Fruit fly (Drosophila melanogaster) whole organism, embryonic: ENCODE measurements around the gene ppk30.
A peak's percentile ranks its signal among the peaks of the same experiment; 100 is the strongest.

Source experiments
- Asciz ChIP-seq: fragments of 200-800 bp; sonication (Bioruptor generic); optimal IDR thresholded peaks from 2 replicates; lab custom pipeline; 2017; ENCODE audit warnings: missing biosample characterization, mild to moderate bottlenecking, missing genetic modification characterization, missing genetic modification reagents
- BtbVII ChIP-seq: fragments of 200-800 bp; sonication (Bioruptor generic); optimal IDR thresholded peaks from 3 replicates; lab custom pipeline; 2017; ENCODE audit warnings: missing biosample characterization, mild to moderate bottlenecking, missing genetic modification characterization
- CG12299 ChIP-seq: fragments of 200-800 bp; sonication (Bioruptor generic); optimal IDR thresholded peaks from 2 replicates; lab custom pipeline; 2018; ENCODE audit warnings: missing biosample characterization, mild to moderate bottlenecking, missing genetic modification characterization
- CG12391 ChIP-seq: fragments of 200-800 bp; sonication (Bioruptor generic); optimal IDR thresholded peaks from 3 replicates; lab custom pipeline; 2018; ENCODE audit warnings: missing biosample characterization, mild to moderate bottlenecking, missing genetic modification characterization, moderate library complexity
- CG12769 ChIP-seq: fragments of 200-800 bp; sonication (Bioruptor generic); optimal IDR thresholded peaks from 2 replicates; lab custom pipeline; 2019; ENCODE audit warnings: missing biosample characterization, mild to moderate bottlenecking, missing genetic modification characterization, moderate library complexity
- CG13775 ChIP-seq: fragments of 200-800 bp; sonication (Bioruptor generic); optimal IDR thresholded peaks from 3 replicates; lab custom pipeline; 2017; ENCODE audit warnings: missing biosample characterization, mild to moderate bottlenecking, missing genetic modification characterization
- CG14050 ChIP-seq: fragments of 200-800 bp; sonication (Bioruptor generic); IDR thresholded peaks from 3 replicates; pipeline ENCODE4 v1.3.6; 2022; ENCODE audit warnings: missing biosample characterization, missing genetic modification characterization
- CG14860 ChIP-seq: fragments of 200-800 bp; sonication (Bioruptor generic); IDR thresholded peaks from 3 replicates; pipeline ENCODE4 v1.3.6; 2022; ENCODE audit warnings: missing biosample characterization, missing genetic modification characterization; ENCODE audit not compliant: partially characterized antibody
- CG16815 ChIP-seq: fragments of 200-800 bp; sonication (Bioruptor generic); optimal IDR thresholded peaks from 3 replicates; lab custom pipeline; 2017; ENCODE audit warnings: missing biosample characterization, mild to moderate bottlenecking, missing genetic modification characterization
- CG1792 ChIP-seq: fragments of 200-800 bp; sonication (Bioruptor generic); optimal IDR thresholded peaks from 2 replicates; lab custom pipeline; 2016; ENCODE audit warnings: missing biosample characterization, missing genetic modification characterization
- CG18476 ChIP-seq: fragments of 200-800 bp; sonication (Bioruptor generic); optimal IDR thresholded peaks from 2 replicates; lab custom pipeline; 2016; ENCODE audit warnings: missing biosample characterization, mild to moderate bottlenecking, missing genetic modification characterization
- CG2129 ChIP-seq: fragments of 200-800 bp; sonication (Bioruptor generic); IDR thresholded peaks from 2 replicates; pipeline ENCODE4 v1.3.6; 2022; ENCODE audit warnings: missing biosample characterization, missing genetic modification characterization; ENCODE audit not compliant: partially characterized antibody
- CG2712 ChIP-seq: fragments of 200-800 bp; optimal IDR thresholded peaks from 3 replicates; lab custom pipeline; 2019; ENCODE audit warnings: missing biosample characterization, mild to moderate bottlenecking, missing genetic modification characterization, moderate library complexity
- CG31441 ChIP-seq: fragments of 200-800 bp; sonication (Bioruptor generic); IDR thresholded peaks from 2 replicates; pipeline ENCODE4 v1.3.6; 2022; ENCODE audit warnings: missing biosample characterization, missing genetic modification characterization
- CG3281 ChIP-seq: fragments of 200-800 bp; sonication (Bioruptor generic); optimal IDR thresholded peaks from 3 replicates; lab custom pipeline; 2017; ENCODE audit warnings: missing biosample characterization, mild to moderate bottlenecking, missing genetic modification characterization
- CG34376 ChIP-seq: fragments of 200-800 bp; sonication (Bioruptor generic); optimal IDR thresholded peaks from 2 replicates; lab custom pipeline; 2018; ENCODE audit warnings: missing biosample characterization, mild to moderate bottlenecking, missing genetic modification characterization
- CG3995 ChIP-seq: fragments of 200-800 bp; sonication (Bioruptor generic); optimal IDR thresholded peaks from 3 replicates; lab custom pipeline; 2016; ENCODE audit warnings: missing biosample characterization, missing genetic modification characterization
- CG6654 ChIP-seq: fragments of 200-800 bp; sonication (Bioruptor generic); optimal IDR thresholded peaks from 2 replicates; lab custom pipeline; 2017; ENCODE audit warnings: missing biosample characterization, mild to moderate bottlenecking, missing genetic modification characterization
- CG6791 ChIP-seq: fragments of 200-800 bp; sonication (Bioruptor generic); IDR thresholded peaks from 3 replicates; pipeline ENCODE4 v1.3.6; 2022; ENCODE audit warnings: missing biosample characterization, missing genetic modification characterization; ENCODE audit not compliant: partially characterized antibody
- CG8281 ChIP-seq: fragments of 200-800 bp; sonication (Bioruptor generic); optimal IDR thresholded peaks from 2 replicates; lab custom pipeline; 2018; ENCODE audit warnings: missing biosample characterization, mild to moderate bottlenecking, missing genetic modification characterization, moderate library complexity
- CG9797 ChIP-seq: fragments of 200-800 bp; sonication (Bioruptor generic); optimal IDR thresholded peaks from 3 replicates; lab custom pipeline; 2018; ENCODE audit warnings: missing biosample characterization, mild to moderate bottlenecking, missing genetic modification characterization
- CHES-1-like ChIP-seq: fragments of 200-800 bp; sonication (Bioruptor generic); optimal IDR thresholded peaks from 2 replicates; lab custom pipeline; 2016; ENCODE audit warnings: missing biosample characterization, missing genetic modification characterization
- CkIIα-i1 ChIP-seq: fragments of 200-800 bp; sonication (Bioruptor generic); IDR thresholded peaks from 2 replicates; pipeline ENCODE4 v1.3.6; 2022; ENCODE audit warnings: missing biosample characterization, missing genetic modification characterization
- CrebB ChIP-seq: fragments of 200-800 bp; sonication (Bioruptor generic); optimal IDR thresholded peaks from 3 replicates; lab custom pipeline; 2018; ENCODE audit warnings: missing biosample characterization, mild to moderate bottlenecking, missing genetic modification characterization
- Deaf1 ChIP-seq: fragments of 200-800 bp; optimal IDR thresholded peaks from 3 replicates; lab custom pipeline; 2019; ENCODE audit warnings: missing biosample characterization, mild to moderate bottlenecking, missing genetic modification characterization, moderate library complexity
- Dek ChIP-seq: fragments of 200-800 bp; sonication (Bioruptor generic); optimal IDR thresholded peaks from 3 replicates; lab custom pipeline; 2019; ENCODE audit warnings: missing biosample characterization, mild to moderate bottlenecking, missing genetic modification characterization, moderate library complexity
- Dfd ChIP-seq, 2 experiments: fragments of >200 bp; optimal IDR thresholded peaks; 2 replicates each; lab custom pipeline; 2017; ENCODE audit warnings: missing biosample characterization in 2 of 2, missing genetic modification characterization in 2 of 2
- Doc3 ChIP-seq: fragments of 200-800 bp; sonication (Bioruptor generic); IDR thresholded peaks from 3 replicates; pipeline ENCODE4 v1.3.6; 2022; ENCODE audit warnings: missing biosample characterization, missing genetic modification characterization; ENCODE audit not compliant: partially characterized antibody
- E2f1 ChIP-seq: fragments of 200-800 bp; sonication (Bioruptor generic); IDR thresholded peaks from 2 replicates; pipeline ENCODE4 v1.3.6; 2022; ENCODE audit warnings: missing biosample characterization, missing genetic modification characterization
- HLHmδ ChIP-seq: fragments of 200-800 bp; sonication (Bioruptor generic); optimal IDR thresholded peaks from 2 replicates; lab custom pipeline; 2018; ENCODE audit warnings: missing biosample characterization, mild to moderate bottlenecking, missing genetic modification characterization, moderate library complexity
- Hsf ChIP-seq: fragments of 200-800 bp; sonication (Bioruptor generic); optimal IDR thresholded peaks from 3 replicates; lab custom pipeline; 2016; ENCODE audit warnings: missing biosample characterization, missing genetic modification characterization
- Side ChIP-seq: fragments of 200-800 bp; sonication (Bioruptor generic); optimal IDR thresholded peaks from 2 replicates; lab custom pipeline; 2016; ENCODE audit warnings: missing biosample characterization, missing genetic modification characterization
- Six4 ChIP-seq: fragments of 200-800 bp; sonication (Bioruptor generic); optimal IDR thresholded peaks from 2 replicates; lab custom pipeline; 2016; ENCODE audit warnings: missing biosample characterization, missing genetic modification characterization
- Sox102F ChIP-seq: fragments of 200-800 bp; sonication (Bioruptor generic); optimal IDR thresholded peaks from 2 replicates; lab custom pipeline; 2018; ENCODE audit warnings: missing biosample characterization, mild to moderate bottlenecking, missing genetic modification characterization, moderate library complexity
- Stat92E ChIP-seq, 3 experiments: fragments of >200 bp in 2 of 3; fragments of 200-800 bp in 1 of 3; sonication (Bioruptor generic) in 1 of 3; optimal IDR thresholded peaks; 2 replicates each; lab custom pipeline; 2017 to 2019; ENCODE audit warnings: missing biosample characterization in 3 of 3, missing genetic modification characterization in 3 of 3, mild to moderate bottlenecking in 1 of 3, moderate library complexity in 1 of 3
- Vsx1 ChIP-seq: fragments of 200-800 bp; sonication (Bioruptor generic); optimal IDR thresholded peaks from 2 replicates; lab custom pipeline; 2017; ENCODE audit warnings: missing biosample characterization, mild to moderate bottlenecking, missing genetic modification characterization, missing genetic modification reagents
- ash1 ChIP-seq: fragments of 200-800 bp; sonication (Bioruptor generic); optimal IDR thresholded peaks from 2 replicates; lab custom pipeline; 2018; ENCODE audit warnings: missing biosample characterization, mild to moderate bottlenecking, missing genetic modification characterization
- chif ChIP-seq, 2 experiments: fragments of 200-800 bp; sonication (Bioruptor generic); optimal IDR thresholded peaks; 3 replicates each; lab custom pipeline; 2016; ENCODE audit warnings: missing biosample characterization in 2 of 2, missing genetic modification characterization in 2 of 2
- disco-r ChIP-seq: fragments of 200-800 bp; sonication (Bioruptor generic); optimal IDR thresholded peaks from 2 replicates; lab custom pipeline; 2016; ENCODE audit warnings: missing biosample characterization, missing genetic modification characterization
- esg ChIP-seq: fragments of 200-800 bp; sonication (Bioruptor generic); conservative IDR thresholded peaks from 2 replicates; pipeline ENCODE4 v1.3.6; 2022; ENCODE audit warnings: missing biosample characterization, missing genetic modification characterization
- ewg ChIP-seq: fragments of 200-800 bp; sonication (Bioruptor generic); optimal IDR thresholded peaks from 3 replicates; lab custom pipeline; 2017; ENCODE audit warnings: mild to moderate bottlenecking, missing biosample characterization, missing genetic modification reagents, missing genetic modification characterization
- grau ChIP-seq: fragments of 200-800 bp; optimal IDR thresholded peaks from 3 replicates; lab custom pipeline; 2019; ENCODE audit warnings: missing biosample characterization, mild to moderate bottlenecking, missing genetic modification characterization, moderate library complexity
- lmd ChIP-seq: fragments of 200-800 bp; sonication (Bioruptor generic); IDR thresholded peaks from 2 replicates; pipeline ENCODE4 v1.3.6; 2022; ENCODE audit warnings: missing biosample characterization, missing genetic modification characterization
- luna ChIP-seq: fragments of 200-800 bp; sonication (Bioruptor generic); optimal IDR thresholded peaks from 2 replicates; lab custom pipeline; 2016; ENCODE audit warnings: missing biosample characterization, missing genetic modification characterization
- nerfin-1 ChIP-seq: fragments of 200-800 bp; sonication (Bioruptor generic); optimal IDR thresholded peaks from 3 replicates; lab custom pipeline; 2019; ENCODE audit warnings: missing biosample characterization, mild to moderate bottlenecking, missing genetic modification characterization, moderate library complexity
- run ChIP-seq: fragments of 200-800 bp; sonication (Bioruptor generic); optimal IDR thresholded peaks from 3 replicates; lab custom pipeline; 2018; ENCODE audit warnings: missing biosample characterization, mild to moderate bottlenecking, missing genetic modification characterization
- seq ChIP-seq: fragments of 200-800 bp; sonication (Bioruptor generic); IDR thresholded peaks from 2 replicates; pipeline ENCODE4 v1.3.6; 2022; ENCODE audit warnings: missing biosample characterization, missing genetic modification characterization
- slbo ChIP-seq: fragments of 200-800 bp; sonication (Bioruptor generic); IDR thresholded peaks from 2 replicates; pipeline ENCODE4 v1.3.6; 2022; ENCODE audit warnings: missing biosample characterization, missing genetic modification characterization
- wdn ChIP-seq: fragments of 200-800 bp; sonication (Bioruptor generic); IDR thresholded peaks from 2 replicates; pipeline ENCODE4 v1.3.6; 2022; ENCODE audit warnings: missing biosample characterization, missing genetic modification characterization
- wor ChIP-seq: fragments of 200-800 bp; sonication (Bioruptor generic); IDR thresholded peaks from 2 replicates; pipeline ENCODE4 v1.3.6; 2022; ENCODE audit warnings: missing biosample characterization, missing genetic modification characterization

The ppk30 gene

DNA sequence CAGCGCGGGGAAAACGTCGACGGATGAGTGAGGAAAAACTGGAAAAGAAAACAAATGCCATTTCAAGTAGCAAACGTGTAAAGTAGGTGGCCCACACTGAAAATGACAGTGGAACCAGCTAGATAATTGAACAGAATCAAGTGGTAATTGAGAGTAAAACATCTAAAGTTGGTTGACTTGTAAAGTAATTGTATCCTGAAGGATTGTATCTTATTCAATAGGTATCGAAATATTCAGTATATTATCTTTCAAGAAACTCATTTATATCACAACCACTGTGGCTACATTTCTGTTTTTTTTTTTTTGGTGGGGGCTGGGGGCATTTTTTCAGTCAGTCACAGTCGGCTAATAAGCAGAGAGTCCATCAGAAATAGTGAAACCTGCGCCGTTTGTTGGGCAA is 30.3 kb downstream of the ppk30 start (continued):
- TF ChIP-seq HLHmδ (GFP tag; lab: Kevin White, UChicago) (no peak), lmd (peak; percentile 67), run (tag; lab: Kevin White, UChicago) (no peak), disco-r (GFP tag; lab: Kevin White, UChicago) (no peak), seq (GFP tag; lab: Robert Waterston, UW) (no peak), wdn (GFP tag; lab: Robert Waterston, UW) (no peak), CG8281 (no peak), CG12769 (tag; lab: Kevin White, UChicago) (no peak), CG14860 (no peak), E2f1 (GFP tag; lab: Robert Waterston, UW) (peak; percentile 50), CG14050 (no peak), ewg (GFP tag; lab: Kevin White, UChicago) (no peak), chif (GFP tag; optimal IDR thresholded peaks at IDR 0.05; lab: Kevin White, UChicago) (peak in 1 of 2 experiments; percentile 16), CHES-1-like (GFP tag; lab: Kevin White, UChicago) (no peak), Sox102F (GFP tag; lab: Kevin White, UChicago) (peak; percentile 34), Dek (tag; lab: Kevin White, UChicago) (no peak), slbo (GFP tag; lab: Robert Waterston, UW) (peak; percentile 15; the same call in 1 of the 2 replicates), Dfd (GFP tag; optimal IDR thresholded peaks at IDR 0.05; lab: Kevin White, UChicago) (no peak), Hsf (GFP tag; lab: Kevin White, UChicago) (no peak), CG3281 (no peak), CG16815 (GFP tag; lab: Kevin White, UChicago) (no peak), Six4 (GFP tag; lab: Kevin White, UChicago) (no peak), ash1 (GFP tag; lab: Kevin White, UChicago) (no peak), Doc3 (GFP tag; lab: Robert Waterston, UW) (no peak), luna (GFP tag; lab: Kevin White, UChicago) (no peak), Asciz (GFP tag; lab: Kevin White, UChicago) (no peak), CG9797 (GFP tag; lab: Kevin White, UChicago) (no peak), CG2712 (tag; lab: Kevin White, UChicago) (peak; percentile 78), CG2129 (GFP tag; lab: Robert Waterston, UW) (no peak), CG6654 (GFP tag; lab: Kevin White, UChicago) (no peak), CG13775 (GFP tag; lab: Kevin White, UChicago) (no peak), Vsx1 (GFP tag; lab: Kevin White, UChicago) (no peak), Stat92E (GFP tag; optimal IDR thresholded peaks at IDR 0.05; lab: Kevin White, UChicago) (no peak), Deaf1 (tag; lab: Kevin White, UChicago) (no peak), CG1792 (no peak), CG6791 (GFP tag; lab: Robert Waterston, UW) (no peak), wor (GFP tag; lab: Robert Waterston, UW) (0 out of 2 replicates have a peak, but pooled peaks have one; percentile 20), BtbVII (no peak), CG12299 (no peak), CG18476 (GFP tag; lab: Kevin White, UChicago) (no peak), CG12391 (tag; lab: Kevin White, UChicago) (no peak), CG34376 (GFP tag; lab: Kevin White, UChicago) (no peak), CG3995 (no peak), CG31441 (GFP tag; lab: Robert Waterston, UW) (peak; percentile 66), esg (GFP tag; lab: Robert Waterston, UW) (peak; percentile 59), Side (GFP tag; lab: Kevin White, UChicago) (peak; percentile 11), CrebB (tag; lab: Kevin White, UChicago) (no peak), nerfin-1 (tag; lab: Kevin White, UChicago) (no peak), CkIIα-i1 (GFP tag; lab: Robert Waterston, UW) (no peak), grau (no peak)
